5 fruit fly cellular contexts compared by ENCODE assay signal in the genomic region with DNA sequence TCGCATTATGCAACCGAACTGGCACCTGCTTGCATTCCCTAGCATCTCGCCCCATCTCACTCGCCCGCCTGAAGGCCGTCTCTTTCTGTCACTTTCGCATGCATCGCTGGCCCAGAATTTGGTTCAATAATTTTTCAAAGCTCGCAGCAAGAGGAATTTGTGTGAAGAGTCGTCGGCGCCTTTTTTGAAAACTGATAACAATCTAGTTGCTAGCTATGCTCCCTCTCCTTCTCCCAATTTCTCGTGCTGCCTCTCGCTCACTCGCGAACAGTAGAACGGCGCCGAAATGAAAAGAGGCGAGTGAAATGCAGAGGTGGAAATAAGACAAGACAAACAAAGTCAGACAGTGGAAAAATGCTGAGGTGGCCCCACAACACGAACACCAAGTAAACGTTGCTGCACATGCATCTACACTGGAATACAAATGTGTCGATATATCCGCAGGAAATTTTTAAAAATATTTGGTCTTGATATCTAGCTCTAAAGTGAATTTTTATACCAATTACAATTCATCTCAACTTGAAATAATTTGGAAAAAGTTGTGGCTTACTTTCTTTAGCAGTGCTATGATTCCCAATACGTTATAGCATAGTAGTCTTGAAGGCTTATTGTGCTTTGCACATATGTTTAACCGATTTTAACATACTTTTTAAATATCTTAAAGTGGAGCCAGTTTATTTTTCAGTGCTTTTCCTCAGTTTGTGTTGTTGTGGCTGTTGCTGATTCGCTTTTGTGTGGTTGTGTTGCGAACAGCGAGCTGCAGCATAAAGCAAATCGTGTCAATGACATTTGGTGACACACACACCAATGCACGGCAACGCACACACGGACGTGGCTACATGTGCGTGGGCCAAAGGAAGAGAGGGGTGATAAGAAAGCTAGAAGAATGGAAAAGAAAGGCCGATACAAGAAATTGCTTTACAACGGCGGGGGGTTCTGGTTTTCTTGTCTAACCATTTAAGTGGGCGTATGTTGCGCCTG.
TF ChIP-seq lines count a peak whose summit lies in the region.

No protein-coding gene starts in this region.

- peak; percentile 49 for TF ChIP-seq CTCF in whole organism, embryonic (GFP tag; optimal IDR thresholded peaks at IDR 0.05; lab: Kevin White, UChicago)

TF ChIP-seq in whole organism, adult, 20 proteins besides CTCF, POLR2A, EP300 and RAD21 (continues in another document):
- TF ChIP-seq Crg-1 (GFP tag; optimal IDR thresholded peaks at IDR 0.05; lab: Kevin White, UChicago) (peak; percentile 30), tj (GFP tag; optimal IDR thresholded peaks at IDR 0.05; lab: Kevin White, UChicago) (peak; percentile 96), CG5204 (GFP tag; optimal IDR thresholded peaks at IDR 0.05; lab: Kevin White, UChicago) (peak; percentile 65), cic (GFP tag; optimal IDR thresholded peaks at IDR 0.05; lab: Kevin White, UChicago) (no peak), CG14711 (tag; optimal IDR thresholded peaks at IDR 0.05; lab: Kevin White, UChicago) (peak; percentile 52), pad (GFP tag; optimal IDR thresholded peaks at IDR 0.05; lab: Kevin White, UChicago) (peak; percentile 67), CG7101 (tag; optimal IDR thresholded peaks at IDR 0.05; lab: Kevin White, UChicago) (peak; percentile 39), ovo (GFP tag; optimal IDR thresholded peaks at IDR 0.05; lab: Kevin White, UChicago) (no peak), CG33017 (tag; optimal IDR thresholded peaks at IDR 0.05; lab: Kevin White, UChicago) (no peak), CG11617 (GFP tag; optimal IDR thresholded peaks at IDR 0.05; lab: Kevin White, UChicago) (peak; percentile 57), CG1620 (GFP tag; optimal IDR thresholded peaks at IDR 0.05; lab: Kevin White, UChicago) (peak; percentile 66), Clk (GFP tag; optimal IDR thresholded peaks at IDR 0.05; lab: Kevin White, UChicago) (no peak), CG12768 (GFP tag; optimal IDR thresholded peaks at IDR 0.05; lab: Kevin White, UChicago) (no peak), kay (GFP tag; lab: Kevin White, UChicago; ENCODE audit: borderline replicate concordance) (no peak), cnc (optimal IDR thresholded peaks at IDR 0.05; lab: Kevin White, UChicago) (no peak), Mnt (GFP tag; optimal IDR thresholded peaks at IDR 0.05; lab: Kevin White, UChicago) (peak; percentile 22)

TF ChIP-seq in whole organism, embryonic, 481 proteins besides CTCF, POLR2A, EP300 and RAD21 (continues in another document):
- peak; percentile 65 for TF ChIP-seq Chrac-16 (GFP tag; optimal IDR thresholded peaks at IDR 0.05; lab: Kevin White, UChicago)
- no peak for TF ChIP-seq Poxn (GFP tag; IDR thresholded peaks at IDR 0.05; lab: Robert Waterston, UW)
- TF ChIP-seq CG12942 (GFP tag; optimal IDR thresholded peaks at IDR 0.05; lab: Kevin White, UChicago), result peak; percentile 57
- TF ChIP-seq CG8281 (tag; optimal IDR thresholded peaks at IDR 0.05; lab: Kevin White, UChicago), result peak; percentile 5
- peak; percentile 52 for TF ChIP-seq Deaf1 (tag; optimal IDR thresholded peaks at IDR 0.05; lab: Kevin White, UChicago)
- peak; percentile 50 for TF ChIP-seq Bdp1 (GFP tag; optimal IDR thresholded peaks at IDR 0.05; lab: Kevin White, UChicago)
- TF ChIP-seq otp (GFP tag; IDR thresholded peaks at IDR 0.05; lab: Robert Waterston, UW), result 0 out of 3 replicates have a peak, but pooled peaks have one; percentile 19
- TF ChIP-seq CkIIα-i1 (GFP tag; IDR thresholded peaks at IDR 0.05; lab: Robert Waterston, UW), result no peak
- peak; percentile 21; the same call in 1 of the 3 replicates for TF ChIP-seq ken (GFP tag; IDR thresholded peaks at IDR 0.05; lab: Robert Waterston, UW)
- TF ChIP-seq CG33213 (GFP tag; optimal IDR thresholded peaks at IDR 0.05; lab: Kevin White, UChicago), result peak; percentile 50
- no peak for TF ChIP-seq CG6175 (GFP tag; IDR thresholded peaks at IDR 0.05; lab: Robert Waterston, UW)
- TF ChIP-seq bbx (GFP tag; IDR thresholded peaks at IDR 0.05; lab: Robert Waterston, UW; ENCODE audit: partially characterized antibody), result peak; percentile 30; the same call in 1 of the 2 replicates
- peak; percentile 40 for TF ChIP-seq pros (GFP tag; optimal IDR thresholded peaks at IDR 0.05; lab: Kevin White, UChicago)
- TF ChIP-seq CG11695 (GFP tag; IDR thresholded peaks at IDR 0.05; lab: Robert Waterston, UW), result peak; percentile 41; the same call in 1 of the 3 replicates
- TF ChIP-seq CG1602 (GFP tag; optimal IDR thresholded peaks at IDR 0.05; lab: Kevin White, UChicago), result peak; percentile 77

TF ChIP-seq in whole organism, prepupa, 60 proteins besides CTCF, POLR2A, EP300 and RAD21 (continues in another document):
- TF ChIP-seq eg (GFP tag; IDR thresholded peaks at IDR 0.05; lab: Robert Waterston, UW) (peak; percentile 91), topi (GFP tag; optimal IDR thresholded peaks at IDR 0.05; lab: Kevin White, UChicago) (peak; percentile 76), salr (GFP tag; optimal IDR thresholded peaks at IDR 0.05; lab: Kevin White, UChicago) (peak; percentile 68 to 96), CG6808 (GFP tag; optimal IDR thresholded peaks at IDR 0.05; lab: Kevin White, UChicago) (peak; percentile 79), CG11762 (GFP tag; optimal IDR thresholded peaks at IDR 0.05; lab: Kevin White, UChicago; ENCODE audit: insufficient read depth) (peak; percentile 81), CG15336 (GFP tag; IDR thresholded peaks at IDR 0.05; lab: Robert Waterston, UW) (peak; percentile 97), CG11902 (GFP tag; optimal IDR thresholded peaks at IDR 0.05; lab: Kevin White, UChicago) (peak; percentile 58), CG6792 (GFP tag; optimal IDR thresholded peaks at IDR 0.05; lab: Kevin White, UChicago) (peak; percentile 75), fd59A (GFP tag; optimal IDR thresholded peaks at IDR 0.05; lab: Kevin White, UChicago) (peak; percentile 75), CG9139 (GFP tag; optimal IDR thresholded peaks at IDR 0.05; lab: Kevin White, UChicago) (peak; percentile 56), vri (GFP tag; optimal IDR thresholded peaks at IDR 0.05; lab: Kevin White, UChicago) (no peak), CG3032 (tag; optimal IDR thresholded peaks at IDR 0.05; lab: Kevin White, UChicago) (peak; percentile 84), Blimp-1 (GFP tag; optimal IDR thresholded peaks at IDR 0.05; lab: Kevin White, UChicago) (peak; percentile 0), cyc (GFP tag; optimal IDR thresholded peaks at IDR 0.05; lab: Kevin White, UChicago) (peak; percentile 70), CG8632 (GFP tag; optimal IDR thresholded peaks at IDR 0.05; lab: Kevin White, UChicago) (peak; percentile 72), pdm3 (GFP tag; optimal IDR thresholded peaks at IDR 0.05; lab: Kevin White, UChicago) (peak; percentile 90)

TF ChIP-seq in whole organism, pupa, 21 proteins besides CTCF, POLR2A, EP300 and RAD21 (continues in another document):
- TF ChIP-seq Pif1A (GFP tag; optimal IDR thresholded peaks at IDR 0.05; lab: Kevin White, UChicago) (peak; percentile 91), CG32121 (GFP tag; IDR thresholded peaks at IDR 0.05; lab: Robert Waterston, UW) (peak; percentile 83), Ets98B (GFP tag; IDR thresholded peaks at IDR 0.05; lab: Robert Waterston, UW) (peak; percentile 88), CG12605 (GFP tag; IDR thresholded peaks at IDR 0.05; lab: Robert Waterston, UW) (peak; percentile 70), D1 (tag; optimal IDR thresholded peaks at IDR 0.05; lab: Kevin White, UChicago) (peak; percentile 64), CG13204 (GFP tag; optimal IDR thresholded peaks at IDR 0.05; lab: Kevin White, UChicago) (peak; percentile 54), fd96Ca (GFP tag; IDR thresholded peaks at IDR 0.05; lab: Robert Waterston, UW) (peak; percentile 88), CG34367 (tag; optimal IDR thresholded peaks at IDR 0.05; lab: Kevin White, UChicago) (peak; percentile 75), CG15710 (tag; optimal IDR thresholded peaks at IDR 0.05; lab: Kevin White, UChicago) (peak; percentile 83), CG17806 (tag; optimal IDR thresholded peaks at IDR 0.05; lab: Kevin White, UChicago) (peak; percentile 80), CG9948 (tag; optimal IDR thresholded peaks at IDR 0.05; lab: Kevin White, UChicago) (peak; percentile 87), EcR (GFP tag; optimal IDR thresholded peaks at IDR 0.05; lab: Kevin White, UChicago) (peak; percentile 85), gl (tag; optimal IDR thresholded peaks at IDR 0.05; lab: Kevin White, UChicago) (peak; percentile 60), Pif1B (GFP tag; optimal IDR thresholded peaks at IDR 0.05; lab: Kevin White, UChicago) (peak; percentile 75), CG10348 (GFP tag; IDR thresholded peaks at IDR 0.05; lab: Robert Waterston, UW) (peak; percentile 81), CG14655 (GFP tag; optimal IDR thresholded peaks at IDR 0.05; lab: Kevin White, UChicago) (peak; percentile 98), CG8301 (tag; optimal IDR thresholded peaks at IDR 0.05; lab: Kevin White, UChicago) (peak; percentile 98), rn (GFP tag; IDR thresholded peaks at IDR 0.05; lab: Robert Waterston, UW) (peak; percentile 56)

TF ChIP-seq in whole organism, wandering third instar larva, 38 proteins besides CTCF, POLR2A, EP300 and RAD21 (continues in another document):
- TF ChIP-seq GATAd (GFP tag; optimal IDR thresholded peaks at IDR 0.05; lab: Kevin White, UChicago) (no peak), Sp1 (GFP tag; optimal IDR thresholded peaks at IDR 0.05; lab: Kevin White, UChicago) (peak; percentile 37), sv (GFP tag; optimal IDR thresholded peaks at IDR 0.05; lab: Kevin White, UChicago) (peak; percentile 52), brk (GFP tag; optimal IDR thresholded peaks at IDR 0.05; lab: Kevin White, UChicago) (no peak), OdsH (GFP tag; optimal IDR thresholded peaks at IDR 0.05; lab: Kevin White, UChicago) (peak; percentile 5), Dfd (GFP tag; optimal IDR thresholded peaks at IDR 0.05; lab: Kevin White, UChicago) (no peak), CG32264 (GFP tag; optimal IDR thresholded peaks at IDR 0.05; lab: Kevin White, UChicago) (no peak), dsf (GFP tag; optimal IDR thresholded peaks at IDR 0.05; lab: Kevin White, UChicago; ENCODE audit: borderline replicate concordance) (no peak), Jra (GFP tag; optimal IDR thresholded peaks at IDR 0.05; lab: Kevin White, UChicago) (no peak), tai (GFP tag; optimal IDR thresholded peaks at IDR 0.05; lab: Kevin White, UChicago) (no peak), woc (GFP tag; optimal IDR thresholded peaks at IDR 0.05; lab: Kevin White, UChicago) (peak; percentile 21), jim (GFP tag; optimal IDR thresholded peaks at IDR 0.05; lab: Kevin White, UChicago) (no peak), rgr (GFP tag; optimal IDR thresholded peaks at IDR 0.05; lab: Kevin White, UChicago) (peak; percentile 10), Hr83 (GFP tag; optimal IDR thresholded peaks at IDR 0.05; lab: Kevin White, UChicago; ENCODE audit: poor library complexity, severe bottlenecking) (no peak), pan (optimal IDR thresholded peaks at IDR 0.05; lab: Kevin White, UChicago) (no peak), fru (GFP tag; optimal IDR thresholded peaks at IDR 0.05; lab: Kevin White, UChicago) (peak; percentile 37), sage (GFP tag; optimal IDR thresholded peaks at IDR 0.05; lab: Kevin White, UChicago) (no peak), psq (GFP tag; optimal IDR thresholded peaks at IDR 0.05; lab: Kevin White, UChicago) (peak; percentile 33), N (GFP tag; optimal IDR thresholded peaks at IDR 0.05; lab: Kevin White, UChicago) (no peak), dmrt93B (GFP tag; optimal IDR thresholded peaks at IDR 0.05; lab: Kevin White, UChicago) (no peak)
